Fruit fly (Drosophila melanogaster) whole organism, embryonic: ENCODE results near the gene CG43880.

ENCODE experiments used
- ATbp ChIP-seq: fragments of 200-800 bp; sonication (Bioruptor generic); optimal IDR thresholded peaks from 2 replicates; lab custom pipeline; 2017; ENCODE audit warnings: missing biosample characterization, mild to moderate bottlenecking, missing genetic modification characterization, missing genetic modification reagents
- Asciz ChIP-seq: fragments of 200-800 bp; sonication (Bioruptor generic); optimal IDR thresholded peaks from 2 replicates; lab custom pipeline; 2017; ENCODE audit warnings: missing biosample characterization, mild to moderate bottlenecking, missing genetic modification characterization, missing genetic modification reagents
- CG10274 ChIP-seq: fragments of 200-800 bp; sonication (Bioruptor generic); optimal IDR thresholded peaks from 3 replicates; lab custom pipeline; 2017; ENCODE audit warnings: missing biosample characterization, mild to moderate bottlenecking, missing genetic modification characterization
- CG10565 ChIP-seq: fragments of 200-800 bp; sonication (Bioruptor generic); optimal IDR thresholded peaks from 3 replicates; lab custom pipeline; 2016; ENCODE audit warnings: missing biosample characterization, mild to moderate bottlenecking, missing genetic modification characterization
- CG11085 ChIP-seq: fragments of 200-800 bp; sonication (Bioruptor generic); IDR thresholded peaks from 2 replicates; pipeline ENCODE4 v1.3.6; 2022; ENCODE audit warnings: missing biosample characterization, missing genetic modification characterization
- CG12071 ChIP-seq: fragments of 200-800 bp; sonication (Bioruptor generic); optimal IDR thresholded peaks from 3 replicates; lab custom pipeline; 2018; ENCODE audit warnings: missing biosample characterization, mild to moderate bottlenecking, missing genetic modification characterization
- CG13624 ChIP-seq: fragments of 200-800 bp; sonication (Bioruptor generic); optimal IDR thresholded peaks from 2 replicates; lab custom pipeline; 2016; ENCODE audit warnings: missing biosample characterization, missing genetic modification characterization
- CG15514 ChIP-seq: fragments of 200-800 bp; sonication (Bioruptor generic); optimal IDR thresholded peaks from 3 replicates; lab custom pipeline; 2017; ENCODE audit warnings: missing biosample characterization, missing genetic modification characterization, mild to moderate bottlenecking, moderate library complexity, missing genetic modification reagents
- CG1647 ChIP-seq: fragments of 200-800 bp; sonication (Bioruptor generic); optimal IDR thresholded peaks from 3 replicates; lab custom pipeline; 2016; ENCODE audit warnings: missing biosample characterization, missing genetic modification characterization
- CG2120 ChIP-seq: fragments of 200-800 bp; sonication (Bioruptor generic); optimal IDR thresholded peaks from 3 replicates; lab custom pipeline; 2016; ENCODE audit warnings: missing biosample characterization, missing genetic modification characterization
- CG2199 ChIP-seq: fragments of 200-800 bp; sonication (Bioruptor generic); IDR thresholded peaks from 3 replicates; pipeline ENCODE4 v1.3.6; 2022; ENCODE audit warnings: missing biosample characterization, missing genetic modification characterization
- CG31441 ChIP-seq: fragments of 200-800 bp; sonication (Bioruptor generic); IDR thresholded peaks from 2 replicates; pipeline ENCODE4 v1.3.6; 2022; ENCODE audit warnings: missing biosample characterization, missing genetic modification characterization
- CG3847 ChIP-seq: fragments of 200-800 bp; sonication (Bioruptor generic); IDR thresholded peaks from 2 replicates; pipeline ENCODE4 v1.3.6; 2022; ENCODE audit warnings: missing biosample characterization, missing genetic modification characterization
- CG42726 ChIP-seq: fragments of 200-800 bp; sonication (Bioruptor generic); IDR thresholded peaks from 2 replicates; pipeline ENCODE4 v1.3.6; 2022; ENCODE audit warnings: missing biosample characterization, missing genetic modification characterization; ENCODE audit not compliant: partially characterized antibody
- CG4328 ChIP-seq: fragments of 200-800 bp; sonication (Bioruptor generic); optimal IDR thresholded peaks from 3 replicates; lab custom pipeline; 2017; ENCODE audit warnings: missing biosample characterization, missing genetic modification reagents, missing genetic modification characterization
- CG7839 ChIP-seq: fragments of 200-800 bp; sonication (Bioruptor generic); optimal IDR thresholded peaks from 3 replicates; lab custom pipeline; 2018; ENCODE audit warnings: missing biosample characterization, mild to moderate bottlenecking, missing genetic modification characterization, moderate library complexity
- CG8281 ChIP-seq: fragments of 200-800 bp; sonication (Bioruptor generic); optimal IDR thresholded peaks from 2 replicates; lab custom pipeline; 2018; ENCODE audit warnings: missing biosample characterization, mild to moderate bottlenecking, missing genetic modification characterization, moderate library complexity
- CG9932 ChIP-seq: fragments of 200-800 bp; sonication (Bioruptor generic); IDR thresholded peaks from 2 replicates; pipeline ENCODE4 v1.3.6; 2022; ENCODE audit warnings: missing biosample characterization, missing genetic modification characterization
- Camta ChIP-seq: fragments of 200-800 bp; sonication (Bioruptor generic); optimal IDR thresholded peaks from 2 replicates; lab custom pipeline; 2016; ENCODE audit warnings: missing biosample characterization, missing genetic modification characterization
- CoRest ChIP-seq: fragments of 200-800 bp; sonication (Bioruptor generic); optimal IDR thresholded peaks from 3 replicates; lab custom pipeline; 2018; ENCODE audit warnings: missing biosample characterization, mild to moderate bottlenecking, missing genetic modification characterization, moderate library complexity
- Dll ChIP-seq: fragments of 200-800 bp; sonication (Bioruptor generic); IDR thresholded peaks from 4 replicates; pipeline ENCODE4 v1.3.6; 2022; ENCODE audit warnings: missing biosample characterization, missing genetic modification characterization; ENCODE audit not compliant: partially characterized antibody
- Ets65A ChIP-seq: fragments of 200-800 bp; sonication (Bioruptor generic); peaks from one replicate; lab custom pipeline; 2016; ENCODE audit warnings: missing biosample characterization, missing genetic modification characterization
- HLH4C ChIP-seq: fragments of 200-800 bp; sonication (Bioruptor generic); IDR thresholded peaks from 3 replicates; pipeline ENCODE4 v1.3.6; 2022; ENCODE audit warnings: missing biosample characterization, missing genetic modification characterization; ENCODE audit not compliant: partially characterized antibody
- HLH54F ChIP-seq: fragments of 200-800 bp; sonication (Bioruptor generic); optimal IDR thresholded peaks from 3 replicates; lab custom pipeline; 2016; ENCODE audit warnings: missing biosample characterization, missing genetic modification characterization
- MTF-1 ChIP-seq: fragments of 200-800 bp; sonication (Bioruptor generic); optimal IDR thresholded peaks from 2 replicates; lab custom pipeline; 2018; ENCODE audit warnings: missing biosample characterization, mild to moderate bottlenecking, missing genetic modification characterization, borderline replicate concordance
- Med ChIP-seq: fragments of 200-800 bp; sonication (Bioruptor generic); peaks from one replicate; lab custom pipeline; 2016; ENCODE audit warnings: missing biosample characterization, missing genetic modification characterization, mild to moderate bottlenecking, inconsistent platforms, moderate library complexity
- Oaz ChIP-seq: fragments of 200-800 bp; sonication (Bioruptor generic); IDR thresholded peaks from 2 replicates; pipeline ENCODE4 v1.3.6; 2022; ENCODE audit warnings: missing biosample characterization, missing genetic modification characterization
- Six4 ChIP-seq: fragments of 200-800 bp; sonication (Bioruptor generic); optimal IDR thresholded peaks from 2 replicates; lab custom pipeline; 2016; ENCODE audit warnings: missing biosample characterization, missing genetic modification characterization
- TFAM ChIP-seq: fragments of 200-800 bp; sonication (Bioruptor generic); optimal IDR thresholded peaks from 2 replicates; lab custom pipeline; 2017; ENCODE audit warnings: missing biosample characterization, missing genetic modification characterization, inconsistent platforms
- Xbp1 ChIP-seq: fragments of 200-800 bp; sonication (Bioruptor generic); optimal IDR thresholded peaks from 3 replicates; lab custom pipeline; 2016; ENCODE audit warnings: missing biosample characterization, mild to moderate bottlenecking, missing genetic modification characterization
- bsh ChIP-seq, 2 experiments: fragments of 200-800 bp; sonication (Bioruptor generic); optimal IDR thresholded peaks; 2 replicates each; lab custom pipeline; 2017 to 2018; ENCODE audit warnings: mild to moderate bottlenecking in 2 of 2, missing biosample characterization in 2 of 2, missing genetic modification characterization in 2 of 2, moderate library complexity in 1 of 2
- chm ChIP-seq: fragments of 200-800 bp; sonication (Bioruptor generic); IDR thresholded peaks from 2 replicates; pipeline ENCODE4 v1.3.6; 2022; ENCODE audit warnings: missing biosample characterization, missing genetic modification characterization
- ci ChIP-seq: fragments of 200-800 bp; sonication (Bioruptor generic); IDR thresholded peaks from 3 replicates; pipeline ENCODE4 v1.3.6; 2022; ENCODE audit warnings: missing biosample characterization, missing genetic modification characterization
- dmrt99B ChIP-seq: fragments of 200-800 bp; sonication (Bioruptor generic); optimal IDR thresholded peaks from 2 replicates; lab custom pipeline; 2018; ENCODE audit warnings: missing biosample characterization, mild to moderate bottlenecking, missing genetic modification characterization, moderate library complexity
- en ChIP-seq: fragments of 200-800 bp; sonication (Bioruptor generic); optimal IDR thresholded peaks from 2 replicates; lab custom pipeline; 2016; ENCODE audit warnings: missing biosample characterization, missing genetic modification characterization
- fd96Cb ChIP-seq: fragments of 200-800 bp; sonication (Bioruptor generic); optimal IDR thresholded peaks from 2 replicates; lab custom pipeline; 2018; ENCODE audit warnings: missing biosample characterization, mild to moderate bottlenecking, missing genetic modification characterization, moderate library complexity
- gcm ChIP-seq: fragments of 200-800 bp; sonication (Bioruptor generic); optimal IDR thresholded peaks from 2 replicates; lab custom pipeline; 2019; ENCODE audit warnings: missing biosample characterization, mild to moderate bottlenecking, missing genetic modification characterization, moderate library complexity
- hkb ChIP-seq, 2 experiments: fragments of 200-800 bp in 1 of 2; fragments of >200 bp in 1 of 2; sonication (Bioruptor generic) in 1 of 2; IDR thresholded peaks in 1 of 2; optimal IDR thresholded peaks in 1 of 2; 2 replicates each; pipeline versions ENCODE4 v1.3.6 to Lab custom; 2017 to 2022; ENCODE audit warnings: missing biosample characterization in 1 of 2, missing genetic modification characterization in 1 of 2
- onecut ChIP-seq: fragments of 200-800 bp; sonication (Bioruptor generic); IDR thresholded peaks from 2 replicates; pipeline ENCODE4 v1.3.6; 2022; ENCODE audit warnings: missing biosample characterization, missing genetic modification characterization
- otp ChIP-seq: fragments of 200-800 bp; sonication (Bioruptor generic); IDR thresholded peaks from 3 replicates; pipeline ENCODE4, ENCODE4 v1.3.6; 2022; ENCODE audit warnings: missing biosample characterization, missing genetic modification characterization
- phol ChIP-seq: fragments of 200-800 bp; sonication (Bioruptor generic); optimal IDR thresholded peaks from 3 replicates; lab custom pipeline; 2018; ENCODE audit warnings: missing biosample characterization, mild to moderate bottlenecking, missing genetic modification characterization, moderate library complexity
- pnt ChIP-seq: fragments of 200-800 bp; sonication (Bioruptor generic); optimal IDR thresholded peaks from 3 replicates; lab custom pipeline; 2016; ENCODE audit warnings: missing biosample characterization, missing genetic modification characterization
- run ChIP-seq: fragments of 200-800 bp; sonication (Bioruptor generic); optimal IDR thresholded peaks from 3 replicates; lab custom pipeline; 2018; ENCODE audit warnings: missing biosample characterization, mild to moderate bottlenecking, missing genetic modification characterization
- salm ChIP-seq: fragments of 200-800 bp; sonication (Bioruptor generic); optimal IDR thresholded peaks from 2 replicates; lab custom pipeline; 2018; ENCODE audit warnings: missing biosample characterization, mild to moderate bottlenecking, missing genetic modification characterization
- sc ChIP-seq, 3 experiments: fragments of >200 bp in 2 of 3; fragments of 200-800 bp in 1 of 3; sonication (Bioruptor generic) in 1 of 3; optimal IDR thresholded peaks; 2 replicates in 2 of 3; 3 replicates in 1 of 3; lab custom pipeline; 2017; ENCODE audit warnings: mild to moderate bottlenecking in 1 of 3, missing biosample characterization in 1 of 3, missing genetic modification characterization in 1 of 3, missing genetic modification reagents in 1 of 3
- sna ChIP-seq: fragments of 200-800 bp; sonication (Bioruptor generic); IDR thresholded peaks from 2 replicates; pipeline ENCODE4 v1.3.6; 2022; ENCODE audit warnings: missing biosample characterization, missing genetic modification characterization; ENCODE audit not compliant: partially characterized antibody

Gene CG43880

DNA sequence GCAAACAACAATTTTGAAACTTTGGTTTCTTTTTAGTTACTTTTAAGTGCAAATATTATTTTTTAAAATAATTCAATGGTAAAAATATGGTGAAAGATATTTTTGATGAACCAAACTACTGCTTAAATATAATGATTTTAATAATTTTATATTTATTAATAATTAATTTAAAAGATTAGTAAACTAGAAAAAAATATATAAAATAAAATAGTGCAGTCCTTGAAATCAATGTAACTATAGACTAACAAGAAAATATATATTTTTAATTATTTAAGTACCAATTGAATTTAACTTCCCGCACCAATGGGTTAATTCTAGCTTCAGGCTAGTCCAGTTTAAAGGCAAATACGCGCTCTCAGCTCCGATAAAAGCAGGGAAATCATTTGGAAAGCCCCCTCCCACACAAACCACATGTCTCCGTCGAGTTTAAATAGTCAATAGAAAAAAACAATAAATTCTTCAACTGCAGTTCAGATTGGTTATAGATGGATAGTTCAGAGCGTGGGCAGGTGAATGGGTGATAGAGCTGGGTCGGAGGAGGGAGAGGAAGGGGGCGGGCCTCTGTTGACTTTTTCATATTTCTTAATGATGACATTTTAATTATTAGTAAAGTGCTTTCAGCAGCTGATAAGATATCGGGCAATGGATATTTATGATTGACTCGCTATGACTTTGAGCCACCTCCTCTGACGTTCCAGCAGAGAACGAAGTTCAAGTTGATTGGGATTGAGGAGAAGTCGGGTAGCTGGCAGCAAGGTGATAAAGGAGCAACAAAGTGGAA lies 16.0 kb upstream of the CG43880 start (continued):
- TF ChIP-seq CoRest (tag; lab: Kevin White, UChicago) (peak; percentile 57), CG9932 (no peak), CG4328 (GFP tag; lab: Kevin White, UChicago) (no peak), Xbp1 (GFP tag; lab: Kevin White, UChicago) (no peak), CG2120 (GFP tag; lab: Kevin White, UChicago) (no peak), TFAM (GFP tag; lab: Kevin White, UChicago) (no peak), ci (GFP tag; lab: Robert Waterston, UW) (0 out of 3 replicates have a peak, but pooled peaks have one; percentile 47), fd96Cb (tag; lab: Kevin White, UChicago) (peak; percentile 39), CG10565 (GFP tag; lab: Kevin White, UChicago) (no peak), run (peak; percentile 23), CG10274 (GFP tag; lab: Kevin White, UChicago) (no peak), CG7839 (tag; lab: Kevin White, UChicago) (peak; percentile 44), onecut (GFP tag; lab: Robert Waterston, UW) (peak; percentile 29; the same call in 1 of the 2 replicates), CG13624 (GFP tag; lab: Kevin White, UChicago) (no peak), Med (GFP tag; lab: Kevin White, UChicago) (peak; percentile 44), ATbp (GFP tag; lab: Kevin White, UChicago) (peak; percentile 17), CG8281 (no peak), CG3847 (GFP tag; lab: Robert Waterston, UW) (no peak), phol (tag; lab: Kevin White, UChicago) (peak; percentile 54), pnt (no peak), en (no peak), CG11085 (GFP tag; lab: Robert Waterston, UW) (no peak), dmrt99B (tag; lab: Kevin White, UChicago) (peak; percentile 59), CG42726 (no peak), sc (optimal IDR thresholded peaks at IDR 0.05; lab: Kevin White, UChicago) (no peak), sc (GFP tag; optimal IDR thresholded peaks at IDR 0.05; lab: Kevin White, UChicago) (no peak), HLH4C (GFP tag; lab: Robert Waterston, UW) (no peak), CG31441 (GFP tag; lab: Robert Waterston, UW) (peak; percentile 58; the same call in 1 of the 2 replicates), sna (GFP tag; lab: Robert Waterston, UW) (no peak), hkb (optimal IDR thresholded peaks at IDR 0.05; lab: Kevin White, UChicago) (no peak), hkb (GFP tag; IDR thresholded peaks at IDR 0.05; lab: Robert Waterston, UW) (no peak), otp (GFP tag; lab: Robert Waterston, UW) (no peak), CG1647 (no peak), Six4 (no peak), CG2199 (no peak), HLH54F (GFP tag; lab: Kevin White, UChicago) (no peak), Asciz (GFP tag; lab: Kevin White, UChicago) (peak; percentile 27)

dm6 chr3L:7960707-7961695 lies 14.9 kb upstream of the CG43880 start:
- TF ChIP-seq Ets65A (GFP tag; lab: Kevin White, UChicago) (peak; percentile 91), bsh (GFP tag; optimal IDR thresholded peaks at IDR 0.05; lab: Kevin White, UChicago) (peak in 1 of 2 experiments; percentile 32), Dll (GFP tag; lab: Robert Waterston, UW) (no peak), MTF-1 (peak; percentile 18), chm (GFP tag; lab: Robert Waterston, UW) (peak; percentile 30; the same call in 1 of the 2 replicates), Camta (GFP tag; lab: Kevin White, UChicago) (peak; percentile 43), CG12071 (GFP tag; lab: Kevin White, UChicago) (peak; percentile 43), CG15514 (GFP tag; lab: Kevin White, UChicago) (peak; percentile 20), gcm (GFP tag; lab: Kevin White, UChicago) (peak; percentile 14), salm (tag; lab: Kevin White, UChicago) (peak; percentile 32), Oaz (GFP tag; lab: Robert Waterston, UW) (no peak)
